Fruit fly (Drosophila melanogaster) whole organism, embryonic: ENCODE results near the gene CG10035.

Experiments used
- Blimp-1 ChIP-seq: fragments of 200-800 bp; sonication (Bioruptor generic); optimal IDR thresholded peaks from 3 replicates; lab custom pipeline; 2018; ENCODE audit warnings: missing biosample characterization, missing genetic modification characterization, mild to moderate bottlenecking, moderate library complexity, missing genetic modification reagents
- CG8281 ChIP-seq: fragments of 200-800 bp; sonication (Bioruptor generic); optimal IDR thresholded peaks from 2 replicates; lab custom pipeline; 2018; ENCODE audit warnings: missing biosample characterization, mild to moderate bottlenecking, missing genetic modification characterization, moderate library complexity
- CG9727 ChIP-seq: fragments of 200-800 bp; sonication (Bioruptor generic); optimal IDR thresholded peaks from 3 replicates; lab custom pipeline; 2017; ENCODE audit warnings: missing biosample characterization, mild to moderate bottlenecking, missing genetic modification characterization
- HLH4C ChIP-seq: fragments of 200-800 bp; sonication (Bioruptor generic); IDR thresholded peaks from 3 replicates; pipeline ENCODE4 v1.3.6; 2022; ENCODE audit warnings: missing biosample characterization, missing genetic modification characterization; ENCODE audit not compliant: partially characterized antibody

DNA sequence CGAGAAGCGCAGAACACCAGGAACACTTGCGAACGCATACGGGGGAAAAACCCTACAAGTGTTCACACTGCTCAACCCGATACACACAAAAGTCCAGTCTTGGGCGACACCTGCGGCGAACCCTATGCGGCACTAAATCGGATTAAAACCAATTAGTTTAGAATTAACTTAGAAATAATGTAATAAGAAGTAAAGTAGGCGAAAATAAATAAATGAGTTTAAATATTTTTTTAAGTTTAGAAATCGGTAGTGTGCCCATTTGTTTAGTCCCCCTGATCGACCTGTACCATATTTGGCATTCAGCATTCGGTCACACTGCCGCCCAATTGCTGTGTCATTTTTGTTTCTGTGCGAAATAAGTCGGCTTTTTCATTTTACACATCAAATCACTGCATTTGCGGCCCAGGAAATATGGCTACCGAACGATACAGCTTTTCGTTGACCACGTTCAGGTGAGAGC, 48.6 kb upstream of the CG10035 start, which contains the start of gene Prosalpha2:
- TF ChIP-seq CG9727 (GFP tag; lab: Kevin White, UChicago) (no peak), Blimp-1 (GFP tag; lab: Kevin White, UChicago) (no peak), HLH4C (GFP tag; lab: Robert Waterston, UW) (no peak), CG8281 (no peak)
